Worm (Caenorhabditis elegans): ENCODE results near the gene dop-1.

dop-1 gene

DNA sequence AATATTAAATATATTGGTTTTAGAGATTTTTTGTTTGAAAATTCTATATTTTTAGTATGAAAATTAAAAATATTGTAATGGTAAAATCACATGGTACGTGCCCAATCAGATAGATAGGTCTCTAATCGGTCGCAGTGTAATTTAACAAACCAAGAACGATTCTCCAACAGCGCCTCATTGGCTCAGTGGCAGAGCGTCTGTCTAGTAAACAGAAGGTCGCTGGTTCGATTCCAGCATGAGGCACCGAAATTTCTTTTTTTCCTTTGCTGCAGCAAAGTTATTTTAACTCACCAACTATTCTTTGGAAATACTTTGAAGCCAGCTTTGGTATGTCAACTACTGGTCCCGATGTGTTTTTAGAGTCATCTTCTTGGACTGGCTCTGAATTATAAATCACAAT, 26.2 kb upstream of the dop-1 start (continued):
- TF ChIP-seq cebp-1 (GFP tag; IDR thresholded peaks at IDR 0.05) (0 out of 2 replicates have a peak, but pooled peaks have one; percentile 13), cebp-1 (tag; optimal IDR thresholded peaks at IDR 0.05) (peak; percentile 58), dpff-1 (tag; optimal IDR thresholded peaks at IDR 0.05) (peak; percentile 2), mcd-1 (GFP tag; IDR thresholded peaks at IDR 0.05) (no peak), Y95B8A.8 (GFP tag; IDR thresholded peaks at IDR 0.05) (0 out of 2 replicates have a peak, but pooled peaks have one; percentile 19), hmg-1.2 (GFP tag; IDR thresholded peaks at IDR 0.05) (peak; percentile 77), nhr-120 (GFP tag; IDR thresholded peaks at IDR 0.05) (no peak), ceh-100 (GFP tag; IDR thresholded peaks at IDR 0.05) (no peak), nhr-27 (tag; optimal IDR thresholded peaks at IDR 0.05) (no peak), T26A5.8 (tag; optimal IDR thresholded peaks at IDR 0.05) (no peak), hlh-12 (tag; optimal IDR thresholded peaks at IDR 0.05) (peak; percentile 39), aptf-2 (GFP tag; conservative IDR thresholded peaks at IDR 0.05) (no peak), egl-44 (GFP tag; IDR thresholded peaks at IDR 0.05) (0 out of 2 replicates have a peak, but pooled peaks have one; percentile 34), die-1 (tag; optimal IDR thresholded peaks at IDR 0.05) (peak; percentile 85), lir-1 (GFP tag; conservative IDR thresholded peaks at IDR 0.05) (0 out of 2 replicates have a peak, but pooled peaks have one; percentile 19), chd-7 (tag; optimal IDR thresholded peaks at IDR 0.05) (peak; percentile 27), ceh-40 (GFP tag; IDR thresholded peaks at IDR 0.05) (no peak), hrde-1 (tag; optimal IDR thresholded peaks at IDR 0.05; ENCODE audit: borderline replicate concordance) (no peak), dox-1 (GFP tag; IDR thresholded peaks at IDR 0.05) (peak; percentile 63), T07F8.4 (tag; optimal IDR thresholded peaks at IDR 0.05) (peak; percentile 30), mel-28 (tag; optimal IDR thresholded peaks at IDR 0.05; ENCODE audit: borderline replicate concordance) (no peak), gei-17 (GFP tag; optimal IDR thresholded peaks at IDR 0.05) (no peak), F49E8.2 (tag; optimal IDR thresholded peaks at IDR 0.05; ENCODE audit: insufficient read depth) (no peak), nfya-1 (tag; optimal IDR thresholded peaks at IDR 0.05; ENCODE audit: borderline replicate concordance, insufficient read depth) (no peak), pbrm-1 (GFP tag; IDR thresholded peaks at IDR 0.05) (peak; percentile 81), lin-26 (GFP tag; IDR thresholded peaks at IDR 0.05) (peak; percentile 95), tlf-1 (GFP tag; optimal IDR thresholded peaks at IDR 0.05) (no peak), B0035.1 (tag; optimal IDR thresholded peaks at IDR 0.05) (no peak), efl-1 (GFP tag; optimal IDR thresholded peaks at IDR 0.05) (no peak), fkh-3 (tag; optimal IDR thresholded peaks at IDR 0.05) (no peak), F39B2.1 (GFP tag; IDR thresholded peaks at IDR 0.05) (no peak), sdz-38 (tag; optimal IDR thresholded peaks at IDR 0.05) (no peak), ekl-4 (GFP tag; IDR thresholded peaks at IDR 0.05) (0 out of 2 replicates have a peak, but pooled peaks have one; percentile 58), ets-4 (GFP tag; optimal IDR thresholded peaks at IDR 0.05) (no peak), dpl-1 (GFP tag; optimal IDR thresholded peaks at IDR 0.05) (no peak), K11D2.4 (GFP tag; IDR thresholded peaks at IDR 0.05) (no peak), bed-1 (GFP tag; IDR thresholded peaks at IDR 0.05) (no peak), ZK185.1 (tag; optimal IDR thresholded peaks at IDR 0.05; ENCODE audit: poor library complexity, severe bottlenecking) (peak; percentile 21), hmg-20 (GFP tag; IDR thresholded peaks at IDR 0.05) (peak; percentile 61; the same call in 1 of the 2 replicates), ztf-26 (tag; optimal IDR thresholded peaks at IDR 0.05) (peak; percentile 34), Y79H2A.3 (GFP tag; conservative IDR thresholded peaks at IDR 0.05) (no peak), madf-8 (GFP tag; conservative IDR thresholded peaks at IDR 0.05) (no peak), K12H6.12 (tag; optimal IDR thresholded peaks at IDR 0.05) (no peak), ztf-28 (GFP tag; IDR thresholded peaks at IDR 0.05) (no peak; the same call in 1 of the 2 replicates), rpc-1 (optimal IDR thresholded peaks at IDR 0.05) (peak; percentile 88), rpc-1 (tag; optimal IDR thresholded peaks at IDR 0.05) (peak; percentile 92), atf-7 (tag; optimal IDR thresholded peaks at IDR 0.05) (peak; percentile 13), nhr-80 (tag; optimal IDR thresholded peaks at IDR 0.05) (peak; percentile 25), hsf-1 (GFP tag; IDR thresholded peaks at IDR 0.05) (no peak), Y53F4B.3 (GFP tag; IDR thresholded peaks at IDR 0.05) (0 out of 2 replicates have a peak, but pooled peaks have one; percentile 17)

Data from whole organism, young adult.